Fruit fly (Drosophila melanogaster): ENCODE results near the gene cyst.

Gene cyst

dm6 chr2L:19508361-19508918, at the start of gene cyst (continued):
- TF ChIP-seq crc (GFP tag; optimal IDR thresholded peaks at IDR 0.05) (no peak), chn (GFP tag; optimal IDR thresholded peaks at IDR 0.05) (peak; percentile 47), Dp (GFP tag; optimal IDR thresholded peaks at IDR 0.05) (peak; percentile 86), CG1602 (GFP tag; optimal IDR thresholded peaks at IDR 0.05) (no peak), cad (GFP tag; optimal IDR thresholded peaks at IDR 0.05) (no peak), E2f1 (GFP tag; IDR thresholded peaks at IDR 0.05) (no peak), Elba2 (GFP tag; optimal IDR thresholded peaks at IDR 0.05) (no peak), CG11560 (tag; IDR thresholded peaks at IDR 0.05) (no peak), Gug (GFP tag; IDR thresholded peaks at IDR 0.05) (no peak; the same call in 3 of the 4 replicates), MTF-1 (GFP tag; optimal IDR thresholded peaks at IDR 0.05; ENCODE audit: borderline replicate concordance) (no peak), dm (GFP tag; optimal IDR thresholded peaks at IDR 0.05) (peak; percentile 36), gsb-n (tag; optimal IDR thresholded peaks at IDR 0.05) (no peak), CG7372 (GFP tag; IDR thresholded peaks at IDR 0.05) (no peak), ERR (GFP tag; optimal IDR thresholded peaks at IDR 0.05) (peak; percentile 23), stc (GFP tag; IDR thresholded peaks at IDR 0.05) (no peak), h (optimal IDR thresholded peaks at IDR 0.05) (no peak), CG17361 (GFP tag; IDR thresholded peaks at IDR 0.05) (no peak), slou (GFP tag; optimal IDR thresholded peaks at IDR 0.05) (no peak), HLH4C (GFP tag; IDR thresholded peaks at IDR 0.05; ENCODE audit: partially characterized antibody) (peak; percentile 94), Fer2 (tag; optimal IDR thresholded peaks at IDR 0.05) (no peak), CG18011 (GFP tag; optimal IDR thresholded peaks at IDR 0.05) (no peak), ara (GFP tag; IDR thresholded peaks at IDR 0.05) (no peak), CG33213 (GFP tag; optimal IDR thresholded peaks at IDR 0.05) (peak; percentile 69), CG9609 (GFP tag; optimal IDR thresholded peaks at IDR 0.05) (peak; percentile 37), cas (GFP tag; IDR thresholded peaks at IDR 0.05) (no peak), CG13296 (GFP tag; optimal IDR thresholded peaks at IDR 0.05) (no peak), cg (GFP tag; optimal IDR thresholded peaks at IDR 0.05) (peak; percentile 91), Hmr (GFP tag; optimal IDR thresholded peaks at IDR 0.05) (peak; percentile 71), Doc2 (GFP tag; IDR thresholded peaks at IDR 0.05) (no peak), Sry-δ (GFP tag; optimal IDR thresholded peaks at IDR 0.05) (peak; percentile 93), CG12104 (GFP tag; optimal IDR thresholded peaks at IDR 0.05) (no peak), HmgZ (tag; optimal IDR thresholded peaks at IDR 0.05) (peak; percentile 76), p53 (GFP tag; optimal IDR thresholded peaks at IDR 0.05) (peak; percentile 50), ems (GFP tag; optimal IDR thresholded peaks at IDR 0.05) (no peak), Sry-β (GFP tag; optimal IDR thresholded peaks at IDR 0.05) (peak; percentile 2), CG11723 (GFP tag; optimal IDR thresholded peaks at IDR 0.05) (no peak), Hey (tag; optimal IDR thresholded peaks at IDR 0.05) (no peak), Lpt (GFP tag; optimal IDR thresholded peaks at IDR 0.05) (no peak), jing (GFP tag; optimal IDR thresholded peaks at IDR 0.05) (no peak), CG1792 (GFP tag; optimal IDR thresholded peaks at IDR 0.05) (peak; percentile 6), jigr1 (GFP tag; IDR thresholded peaks at IDR 0.05) (no peak), CG31441 (GFP tag; IDR thresholded peaks at IDR 0.05) (no peak), nom (GFP tag; optimal IDR thresholded peaks at IDR 0.05) (no peak), zfh2 (GFP tag; optimal IDR thresholded peaks at IDR 0.05) (peak; percentile 62), hb (GFP tag; IDR thresholded peaks at IDR 0.05; ENCODE audit: partially characterized antibody) (peak; percentile 94), CG3281 (GFP tag; optimal IDR thresholded peaks at IDR 0.05) (peak; percentile 31), Bteb2 (GFP tag; optimal IDR thresholded peaks at IDR 0.05) (peak; percentile 2), CG4282 (GFP tag; optimal IDR thresholded peaks at IDR 0.05) (peak; percentile 10), CG17912 (GFP tag; optimal IDR thresholded peaks at IDR 0.05) (no peak), Abd-B (GFP tag; optimal IDR thresholded peaks at IDR 0.05) (peak; percentile 51), vnd (GFP tag; IDR thresholded peaks at IDR 0.05; ENCODE audit: partially characterized antibody) (peak; percentile 97), ssp (GFP tag; IDR thresholded peaks at IDR 0.05) (0 out of 2 replicates have a peak, but pooled peaks have one; percentile 21)
